Worm (Caenorhabditis elegans) whole organism, L3 larva: ENCODE results near the gene F22E5.6.

Source experiments
- ama-1 ChIP-seq: fragments of 150-350 bp; optimal IDR thresholded peaks from 2 replicates; lab custom pipeline; 2018
- elt-3 ChIP-seq, 3 experiments: fragments of 150-350 bp in 1 of 3; sonication (generic microtip) in 2 of 3; optimal IDR thresholded peaks; 2 replicates in 2 of 3; 4 replicates in 1 of 3; lab custom pipeline; 2014 to 2017; ENCODE audit warnings: missing biosample characterization in 3 of 3, missing genetic modification characterization in 3 of 3
- fkh-10 ChIP-seq: sonication (generic microtip); optimal IDR thresholded peaks from 2 replicates; lab custom pipeline; 2017; ENCODE audit warnings: missing biosample characterization, missing genetic modification reagents, missing genetic modification characterization
- jun-1 ChIP-seq: fragments of 150-350 bp; optimal IDR thresholded peaks from 2 replicates; lab custom pipeline; 2014; ENCODE audit warnings: missing biosample characterization, missing genetic modification reagents, missing genetic modification characterization
- lin-15B ChIP-seq: fragments of 150-350 bp; optimal IDR thresholded peaks from 2 replicates; lab custom pipeline; 2014; ENCODE audit warnings: missing biosample characterization, missing genetic modification characterization
- nhr-25 ChIP-seq: sonication (generic microtip); optimal IDR thresholded peaks from 2 replicates; lab custom pipeline; 2017; ENCODE audit warnings: missing biosample characterization, missing genetic modification characterization
- pqm-1 ChIP-seq: fragments of 150-350 bp; optimal IDR thresholded peaks from 2 replicates; lab custom pipeline; 2017; ENCODE audit warnings: missing biosample characterization, missing genetic modification characterization, inconsistent platforms
- sea-2 ChIP-seq: fragments of 150-350 bp; sonication (generic microtip); optimal IDR thresholded peaks from 4 replicates; lab custom pipeline; 2014; ENCODE audit warnings: missing biosample characterization, missing genetic modification reagents, missing genetic modification characterization
- unc-39 ChIP-seq: sonication (generic microtip); optimal IDR thresholded peaks from 4 replicates; lab custom pipeline; 2017; ENCODE audit warnings: missing biosample characterization, missing genetic modification characterization
- unc-62 ChIP-seq: fragments of 150-350 bp; sonication (generic microtip); optimal IDR thresholded peaks from 4 replicates; lab custom pipeline; 2014; ENCODE audit warnings: missing biosample characterization, missing genetic modification reagents, missing genetic modification characterization
- zag-1 ChIP-seq: fragments of 150-350 bp; optimal IDR thresholded peaks from 2 replicates; lab custom pipeline; 2014; ENCODE audit warnings: missing biosample characterization, missing genetic modification characterization
- ztf-11 ChIP-seq: fragments of 150-350 bp; optimal IDR thresholded peaks from 2 replicates; lab custom pipeline; 2014; ENCODE audit warnings: missing biosample characterization, missing genetic modification characterization

ce11 chrII:2622480-2622879 lies 27.2 kb upstream of the F22E5.6 start, which contains the start of gene D2062.5:
- TF ChIP-seq pqm-1 (tag; lab: Kevin White, UChicago) (no peak), sea-2 (GFP tag; lab: Kevin White, UChicago) (no peak), fkh-10 (GFP tag; lab: Kevin White, UChicago) (no peak), nhr-25 (tag; lab: Kevin White, UChicago) (no peak), unc-62 (no peak), ztf-11 (no peak), jun-1 (tag; lab: Kevin White, UChicago) (no peak), lin-15B (no peak), elt-3 (tag; optimal IDR thresholded peaks at IDR 0.05; lab: Kevin White, UChicago) (no peak), ama-1 (no peak), unc-39 (tag; lab: Kevin White, UChicago) (no peak), zag-1 (tag; lab: Kevin White, UChicago) (no peak)
